Worm (Caenorhabditis elegans) whole organism, mixed stage, embryonic: ENCODE results near the gene pigw-1.
A peak's percentile ranks its signal among the peaks of the same experiment; 100 is the strongest.

Source experiments
- ces-1 ChIP-seq: fragments of 150-350 bp; optimal IDR thresholded peaks from 2 replicates; lab custom pipeline; 2014; ENCODE audit warnings: missing biosample characterization, missing genetic modification reagents, missing genetic modification characterization
- drap-1 ChIP-seq: fragments of 200-800 bp; sonication (Bioruptor generic); optimal IDR thresholded peaks from 3 replicates; lab custom pipeline; 2018; ENCODE audit warnings: mild to moderate bottlenecking, missing genetic modification characterization, missing compliant biosample characterization
- elt-1 ChIP-seq: sonication (generic microtip); optimal IDR thresholded peaks from 2 replicates; lab custom pipeline; 2017; ENCODE audit warnings: missing genetic modification characterization, mild to moderate bottlenecking, missing compliant biosample characterization, antibody characterized with exemption, moderate library complexity, borderline replicate concordance; ENCODE audit not compliant: insufficient read depth
- ham-2 ChIP-seq: fragments of 200-800 bp; sonication (Bioruptor generic); optimal IDR thresholded peaks from 2 replicates; lab custom pipeline; 2018; ENCODE audit warnings: mild to moderate bottlenecking, missing genetic modification characterization, missing compliant biosample characterization
- lsy-2 ChIP-seq: fragments of 150-350 bp; optimal IDR thresholded peaks from 2 replicates; lab custom pipeline; 2014; ENCODE audit warnings: missing biosample characterization, missing genetic modification characterization
- pha-4 ChIP-seq: fragments of 150-350 bp; optimal IDR thresholded peaks from 2 replicates; lab custom pipeline; 2018; ENCODE audit warnings: missing biosample characterization, missing genetic modification reagents, missing genetic modification characterization
- unc-62 ChIP-seq: fragments of 150-350 bp; optimal IDR thresholded peaks from 2 replicates; lab custom pipeline; 2014; ENCODE audit warnings: missing biosample characterization, missing genetic modification reagents, missing genetic modification characterization
- ztf-11 ChIP-seq: fragments of 150-350 bp; optimal IDR thresholded peaks from 2 replicates; lab custom pipeline; 2014; ENCODE audit warnings: missing biosample characterization, missing genetic modification characterization

ce11 chrII:2861385-2862099 is 23.2 kb downstream of the pigw-1 start:
- TF ChIP-seq ces-1 (GFP tag; lab: Kevin White, UChicago) (no peak), lsy-2 (no peak), elt-1 (tag; lab: Kevin White, UChicago) (no peak), unc-62 (GFP tag; lab: Kevin White, UChicago) (no peak), ztf-11 (no peak), drap-1 (GFP tag; lab: Kevin White, UChicago) (no peak), pha-4 (tag; lab: Kevin White, UChicago) (no peak), ham-2 (peak; percentile 14)
